Worm (Caenorhabditis elegans): Measurements from ENCODE around the gene Y51A2D.13.

Y51A2D.13 gene

ce11 chrV:18575084-18575483 is 4.5 kb downstream of the Y51A2D.13 start:
- TF ChIP-seq T22C8.4 (GFP tag; IDR thresholded peaks at IDR 0.05) (no peak), ref-1 (GFP tag; conservative IDR thresholded peaks at IDR 0.05) (no peak), tab-1 (GFP tag; IDR thresholded peaks at IDR 0.05) (no peak), flt-1 (GFP tag; IDR thresholded peaks at IDR 0.05) (no peak), ztf-29 (GFP tag; IDR thresholded peaks at IDR 0.05) (no peak), ztf-23 (GFP tag; IDR thresholded peaks at IDR 0.05) (no peak), med-1 (GFP tag; optimal IDR thresholded peaks at IDR 0.05; ENCODE audit: insufficient read depth) (no peak)

- TF ChIP-seq ztf-29 (GFP tag; IDR thresholded peaks at IDR 0.05): no peak
These were observed 6.4 kb downstream of the Y51A2D.13 start for ce11 chrV:18573199-18573598.

ce11 chrV:18571533-18571932 is 8.1 kb downstream of the Y51A2D.13 start, which contains the start of gene Y51A2D.21:
TSS of gene Y51A2D.21 (plus strand) at chrV:18571833.
- TF ChIP-seq flt-1 (GFP tag; IDR thresholded peaks at IDR 0.05) (no peak), ztf-29 (GFP tag; IDR thresholded peaks at IDR 0.05) (no peak), cog-1 (tag; optimal IDR thresholded peaks at IDR 0.05) (no peak), med-1 (GFP tag; optimal IDR thresholded peaks at IDR 0.05; ENCODE audit: insufficient read depth) (no peak), ref-1 (GFP tag; conservative IDR thresholded peaks at IDR 0.05) (no peak), ztf-23 (GFP tag; IDR thresholded peaks at IDR 0.05) (no peak), klf-2 (GFP tag; conservative IDR thresholded peaks at IDR 0.05) (no peak), T22C8.4 (GFP tag; IDR thresholded peaks at IDR 0.05) (no peak), tab-1 (GFP tag; IDR thresholded peaks at IDR 0.05) (no peak)

- TF ChIP-seq cog-1 (tag; optimal IDR thresholded peaks at IDR 0.05) (no peak), med-1 (GFP tag; optimal IDR thresholded peaks at IDR 0.05; ENCODE audit: insufficient read depth) (no peak), klf-2 (GFP tag; conservative IDR thresholded peaks at IDR 0.05) (no peak), ref-1 (GFP tag; conservative IDR thresholded peaks at IDR 0.05) (no peak), ztf-23 (GFP tag; IDR thresholded peaks at IDR 0.05) (no peak), tab-1 (GFP tag; IDR thresholded peaks at IDR 0.05) (no peak), ztf-29 (GFP tag; IDR thresholded peaks at IDR 0.05) (no peak), T22C8.4 (GFP tag; IDR thresholded peaks at IDR 0.05) (no peak), flt-1 (GFP tag; IDR thresholded peaks at IDR 0.05) (no peak)
These were observed 10.1 kb downstream of the Y51A2D.13 start for ce11 chrV:18569445-18569844.

ce11 chrV:18566352-18566751 is 13.2 kb downstream of the Y51A2D.13 start:
- TF ChIP-seq ztf-29 (GFP tag; IDR thresholded peaks at IDR 0.05): peak; percentile 69; the same call in 1 of the 2 replicates

ce11 chrV:18565621-18566020 is 14.0 kb downstream of the Y51A2D.13 start:
- TF ChIP-seq med-1 (GFP tag; optimal IDR thresholded peaks at IDR 0.05; ENCODE audit: insufficient read depth) (no peak), klf-2 (GFP tag; conservative IDR thresholded peaks at IDR 0.05) (no peak), ztf-29 (GFP tag; IDR thresholded peaks at IDR 0.05) (peak; percentile 6; the same call in 1 of the 2 replicates)

ce11 chrV:18564786-18565185 is 14.8 kb downstream of the Y51A2D.13 start, which contains the start of gene srg-34:
TSS of gene srg-34 (minus strand) at chrV:18564886.
- TF ChIP-seq cog-1 (tag; optimal IDR thresholded peaks at IDR 0.05) (no peak), flt-1 (GFP tag; IDR thresholded peaks at IDR 0.05) (no peak), tab-1 (GFP tag; IDR thresholded peaks at IDR 0.05) (no peak), T22C8.4 (GFP tag; IDR thresholded peaks at IDR 0.05) (no peak), ref-1 (GFP tag; conservative IDR thresholded peaks at IDR 0.05) (no peak), ztf-29 (GFP tag; IDR thresholded peaks at IDR 0.05) (no peak), klf-2 (GFP tag; conservative IDR thresholded peaks at IDR 0.05) (no peak), med-1 (GFP tag; optimal IDR thresholded peaks at IDR 0.05; ENCODE audit: insufficient read depth) (no peak), ztf-23 (GFP tag; IDR thresholded peaks at IDR 0.05) (no peak)

ce11 chrV:18560944-18561343 is 18.6 kb downstream of the Y51A2D.13 start:
- TF ChIP-seq flt-1 (GFP tag; IDR thresholded peaks at IDR 0.05) (no peak), ref-1 (GFP tag; conservative IDR thresholded peaks at IDR 0.05) (no peak)

- TF ChIP-seq ref-1 (GFP tag; conservative IDR thresholded peaks at IDR 0.05): no peak
- no peak for TF ChIP-seq klf-2 (GFP tag; conservative IDR thresholded peaks at IDR 0.05)
- TF ChIP-seq T22C8.4 (GFP tag; IDR thresholded peaks at IDR 0.05): no peak
- TF ChIP-seq med-1 (GFP tag; optimal IDR thresholded peaks at IDR 0.05; ENCODE audit: insufficient read depth): no peak
- TF ChIP-seq ztf-29 (GFP tag; IDR thresholded peaks at IDR 0.05): no peak
- TF ChIP-seq cog-1 (tag; optimal IDR thresholded peaks at IDR 0.05): no peak
- TF ChIP-seq flt-1 (GFP tag; IDR thresholded peaks at IDR 0.05): no peak
- no peak for TF ChIP-seq tab-1 (GFP tag; IDR thresholded peaks at IDR 0.05)
- TF ChIP-seq ztf-23 (GFP tag; IDR thresholded peaks at IDR 0.05): no peak
These were observed 19.4 kb downstream of the Y51A2D.13 start, which contains the start of gene ttr-26 for ce11 chrV:18560188-18560587. TSS of gene ttr-26 (minus strand) at chrV:18560288.

- no peak for TF ChIP-seq tab-1 (GFP tag; IDR thresholded peaks at IDR 0.05)
- no peak for TF ChIP-seq T22C8.4 (GFP tag; IDR thresholded peaks at IDR 0.05)
- TF ChIP-seq klf-2 (GFP tag; conservative IDR thresholded peaks at IDR 0.05): no peak
- no peak for TF ChIP-seq cog-1 (tag; optimal IDR thresholded peaks at IDR 0.05)
These were observed 23.1 kb downstream of the Y51A2D.13 start, which contains the start of the genes ttr-24 and ttr-25 for ce11 chrV:18556488-18556887. TSS of gene ttr-24 (minus strand) at chrV:18556643. TSS of gene ttr-25 (plus strand) at chrV:18556714.

ce11 chrV:18553750-18554149 is 25.8 kb downstream of the Y51A2D.13 start, which contains the start of gene Y51A2D.8:
TSS of gene Y51A2D.8 (minus strand) at chrV:18553850.
- TF ChIP-seq ztf-29 (GFP tag; IDR thresholded peaks at IDR 0.05) (no peak), klf-2 (GFP tag; conservative IDR thresholded peaks at IDR 0.05) (no peak), ref-1 (GFP tag; conservative IDR thresholded peaks at IDR 0.05) (no peak), med-1 (GFP tag; optimal IDR thresholded peaks at IDR 0.05; ENCODE audit: insufficient read depth) (no peak), cog-1 (tag; optimal IDR thresholded peaks at IDR 0.05) (no peak), ztf-23 (GFP tag; IDR thresholded peaks at IDR 0.05) (no peak), T22C8.4 (GFP tag; IDR thresholded peaks at IDR 0.05) (no peak), flt-1 (GFP tag; IDR thresholded peaks at IDR 0.05) (no peak), tab-1 (GFP tag; IDR thresholded peaks at IDR 0.05) (no peak)

All from whole organism, midembryonic.